Fruit fly (Drosophila melanogaster) whole organism, prepupa: Measurements from ENCODE around the gene vito.

ENCODE experiments used
- CG10669 ChIP-seq: fragments of 200-800 bp; sonication (Bioruptor generic); optimal IDR thresholded peaks from 3 replicates; lab custom pipeline; 2018; ENCODE audit warnings: missing biosample characterization, mild to moderate bottlenecking, missing genetic modification characterization, moderate library complexity
- CG11294 ChIP-seq: fragments of 200-800 bp; sonication (Bioruptor generic); IDR thresholded peaks from 2 replicates; pipeline ENCODE4 v1.3.6; 2022; ENCODE audit warnings: missing biosample characterization, missing genetic modification characterization
- CG11762 ChIP-seq: fragments of 200-800 bp; sonication (Bioruptor generic); optimal IDR thresholded peaks from 3 replicates; lab custom pipeline; 2016; ENCODE audit warnings: missing biosample characterization, missing genetic modification characterization; ENCODE audit not compliant: insufficient read depth
- CG11902 ChIP-seq: fragments of 200-800 bp; sonication (Bioruptor generic); optimal IDR thresholded peaks from 3 replicates; lab custom pipeline; 2016; ENCODE audit warnings: missing biosample characterization, missing genetic modification characterization
- CG15336 ChIP-seq: fragments of 200-800 bp; sonication (Bioruptor generic); IDR thresholded peaks from 2 replicates; pipeline ENCODE4 v1.3.6; 2022; ENCODE audit warnings: missing biosample characterization, missing genetic modification characterization
- CG16779 ChIP-seq: fragments of 200-800 bp; sonication (Bioruptor generic); optimal IDR thresholded peaks from 3 replicates; lab custom pipeline; 2017; ENCODE audit warnings: missing biosample characterization, mild to moderate bottlenecking, missing genetic modification characterization
- CG3032 ChIP-seq: fragments of 200-800 bp; optimal IDR thresholded peaks from 2 replicates; lab custom pipeline; 2019; ENCODE audit warnings: missing biosample characterization, mild to moderate bottlenecking, missing genetic modification characterization, moderate library complexity
- CG32006 ChIP-seq: fragments of 200-800 bp; sonication (Bioruptor generic); optimal IDR thresholded peaks from 3 replicates; lab custom pipeline; 2017; ENCODE audit warnings: missing biosample characterization, mild to moderate bottlenecking, missing genetic modification characterization
- CG3919 ChIP-seq: fragments of 200-800 bp; sonication (Bioruptor generic); optimal IDR thresholded peaks from 3 replicates; lab custom pipeline; 2016; ENCODE audit warnings: missing biosample characterization, missing genetic modification characterization
- CG4318 ChIP-seq: fragments of 200-800 bp; sonication (Bioruptor generic); optimal IDR thresholded peaks from 3 replicates; lab custom pipeline; 2017; ENCODE audit warnings: missing biosample characterization, mild to moderate bottlenecking, missing genetic modification characterization
- CG6163 ChIP-seq: fragments of 200-800 bp; sonication (Bioruptor generic); IDR thresholded peaks from 3 replicates; pipeline ENCODE4 v1.3.6; 2022; ENCODE audit warnings: missing biosample characterization, missing genetic modification characterization
- CG6276 ChIP-seq: fragments of 200-800 bp; sonication (Bioruptor generic); optimal IDR thresholded peaks from 2 replicates; lab custom pipeline; 2017; ENCODE audit warnings: missing biosample characterization, mild to moderate bottlenecking, missing genetic modification characterization
- CG6808 ChIP-seq: fragments of 200-800 bp; sonication (Bioruptor generic); optimal IDR thresholded peaks from 3 replicates; lab custom pipeline; 2017; ENCODE audit warnings: missing biosample characterization, missing genetic modification characterization, mild to moderate bottlenecking, moderate library complexity, missing genetic modification reagents
- CG7368 ChIP-seq: fragments of 200-800 bp; sonication (Bioruptor generic); optimal IDR thresholded peaks from 3 replicates; lab custom pipeline; 2016; ENCODE audit warnings: missing biosample characterization, missing genetic modification characterization
- CG9139 ChIP-seq: fragments of 200-800 bp; sonication (Bioruptor generic); optimal IDR thresholded peaks from 3 replicates; lab custom pipeline; 2017; ENCODE audit warnings: missing biosample characterization, mild to moderate bottlenecking, missing genetic modification characterization
- Eip78C ChIP-seq: fragments of 200-800 bp; sonication (Bioruptor generic); peaks from one replicate; lab custom pipeline; 2016; ENCODE audit warnings: missing biosample characterization, missing genetic modification characterization
- Eip93F ChIP-seq: fragments of 200-800 bp; sonication (Bioruptor generic); optimal IDR thresholded peaks from 2 replicates; lab custom pipeline; 2016; ENCODE audit warnings: missing biosample characterization, mild to moderate bottlenecking, missing genetic modification characterization
- Ets96B ChIP-seq: fragments of 200-800 bp; optimal IDR thresholded peaks from 2 replicates; lab custom pipeline; 2019; ENCODE audit warnings: missing biosample characterization, mild to moderate bottlenecking, missing genetic modification characterization, moderate library complexity
- Hr39 ChIP-seq: fragments of 200-800 bp; sonication (Bioruptor generic); optimal IDR thresholded peaks from 2 replicates; lab custom pipeline; 2016; ENCODE audit warnings: missing biosample characterization, missing genetic modification characterization
- Hr4 ChIP-seq: fragments of 200-800 bp; sonication (Bioruptor generic); optimal IDR thresholded peaks from 3 replicates; lab custom pipeline; 2016; ENCODE audit warnings: missing biosample characterization, missing genetic modification characterization
- Met ChIP-seq: fragments of 200-800 bp; sonication (Bioruptor generic); optimal IDR thresholded peaks from 3 replicates; lab custom pipeline; 2016; ENCODE audit warnings: missing biosample characterization, missing genetic modification characterization
- OdsH ChIP-seq: fragments of 200-800 bp; sonication (Bioruptor generic); optimal IDR thresholded peaks from 3 replicates; lab custom pipeline; 2016; ENCODE audit warnings: missing biosample characterization, missing genetic modification characterization
- Smox ChIP-seq: fragments of 200-800 bp; sonication (Bioruptor generic); optimal IDR thresholded peaks from 3 replicates; lab custom pipeline; 2016; ENCODE audit warnings: missing biosample characterization, missing genetic modification characterization
- Sox102F ChIP-seq: fragments of 200-800 bp; sonication (Bioruptor generic); optimal IDR thresholded peaks from 2 replicates; lab custom pipeline; 2016; ENCODE audit warnings: missing biosample characterization, mild to moderate bottlenecking, missing genetic modification characterization
- Sox14 ChIP-seq: fragments of 200-800 bp; sonication (Bioruptor generic); optimal IDR thresholded peaks from 3 replicates; lab custom pipeline; 2016; ENCODE audit warnings: missing biosample characterization, missing genetic modification characterization
- Sox15 ChIP-seq: fragments of 200-800 bp; sonication (Bioruptor generic); optimal IDR thresholded peaks from 3 replicates; lab custom pipeline; 2016; ENCODE audit warnings: missing biosample characterization, missing genetic modification characterization
- achi ChIP-seq: fragments of 200-800 bp; sonication (Bioruptor generic); optimal IDR thresholded peaks from 3 replicates; lab custom pipeline; 2016; ENCODE audit warnings: missing biosample characterization, missing genetic modification characterization
- cyc ChIP-seq: fragments of 200-800 bp; sonication (Bioruptor generic); optimal IDR thresholded peaks from 3 replicates; lab custom pipeline; 2016; ENCODE audit warnings: missing biosample characterization, missing genetic modification characterization
- dac ChIP-seq: fragments of 200-800 bp; sonication (Bioruptor generic); optimal IDR thresholded peaks from 2 replicates; lab custom pipeline; 2017; ENCODE audit warnings: missing biosample characterization, mild to moderate bottlenecking, missing genetic modification characterization
- dsx ChIP-seq: fragments of 200-800 bp; optimal IDR thresholded peaks from 3 replicates; lab custom pipeline; 2019; ENCODE audit warnings: missing biosample characterization, mild to moderate bottlenecking, missing genetic modification characterization, moderate library complexity; ENCODE audit not compliant: poor library complexity, severe bottlenecking
- eg ChIP-seq: fragments of 200-800 bp; sonication (Bioruptor generic); IDR thresholded peaks from 3 replicates; pipeline ENCODE4 v1.3.6; 2022; ENCODE audit warnings: missing biosample characterization, missing genetic modification characterization
- esn ChIP-seq: fragments of 200-800 bp; sonication (Bioruptor generic); optimal IDR thresholded peaks from 2 replicates; lab custom pipeline; 2016; ENCODE audit warnings: missing biosample characterization, mild to moderate bottlenecking, missing genetic modification characterization, moderate library complexity
- fd85E ChIP-seq: fragments of 200-800 bp; sonication (Bioruptor generic); optimal IDR thresholded peaks from 3 replicates; lab custom pipeline; 2016; ENCODE audit warnings: missing biosample characterization, missing genetic modification characterization
- fkh ChIP-seq: fragments of 200-800 bp; sonication (Bioruptor generic); optimal IDR thresholded peaks from 3 replicates; lab custom pipeline; 2017; ENCODE audit warnings: missing biosample characterization, mild to moderate bottlenecking, missing genetic modification characterization, moderate library complexity
- lz ChIP-seq: fragments of 200-800 bp; sonication (Bioruptor generic); optimal IDR thresholded peaks from 3 replicates; lab custom pipeline; 2016; ENCODE audit warnings: missing biosample characterization, missing genetic modification characterization
- net ChIP-seq: fragments of 200-800 bp; sonication (Bioruptor generic); optimal IDR thresholded peaks from 3 replicates; lab custom pipeline; 2016; ENCODE audit warnings: missing biosample characterization, missing genetic modification characterization
- salr ChIP-seq, 2 experiments: fragments of 200-800 bp; sonication (Bioruptor generic); optimal IDR thresholded peaks; 3 replicates each; lab custom pipeline; 2016 to 2018; ENCODE audit warnings: missing biosample characterization in 2 of 2, missing genetic modification characterization in 2 of 2, mild to moderate bottlenecking in 1 of 2
- spab ChIP-seq: fragments of 200-800 bp; sonication (Bioruptor generic); optimal IDR thresholded peaks from 2 replicates; lab custom pipeline; 2017; ENCODE audit warnings: missing biosample characterization, mild to moderate bottlenecking, missing genetic modification characterization, missing genetic modification reagents
- ss ChIP-seq, 2 experiments: fragments of 200-800 bp; sonication (Bioruptor generic); optimal IDR thresholded peaks; 2 replicates in 1 of 2; 3 replicates in 1 of 2; lab custom pipeline; 2017 to 2018; ENCODE audit warnings: mild to moderate bottlenecking in 2 of 2, missing biosample characterization in 2 of 2, missing genetic modification characterization in 2 of 2, moderate library complexity in 1 of 2
- svp ChIP-seq: fragments of 200-800 bp; sonication (Bioruptor generic); peaks from one replicate; lab custom pipeline; 2016; ENCODE audit warnings: missing biosample characterization, missing genetic modification characterization
- vri ChIP-seq: fragments of 200-800 bp; sonication (Bioruptor generic); optimal IDR thresholded peaks from 3 replicates; lab custom pipeline; 2016; ENCODE audit warnings: missing biosample characterization, mild to moderate bottlenecking, missing genetic modification characterization

vito gene

dm6 chr3L:5819310-5819709 lies 42.2 kb upstream of the vito start (continued):
- TF ChIP-seq salr (GFP tag; optimal IDR thresholded peaks at IDR 0.05; lab: Kevin White, UChicago) (no peak), Ets96B (tag; lab: Kevin White, UChicago) (no peak), CG4318 (no peak), fd85E (GFP tag; lab: Kevin White, UChicago) (no peak), CG11902 (GFP tag; lab: Kevin White, UChicago) (peak; percentile 40), cyc (peak; percentile 44), Sox15 (peak; percentile 34), Smox (peak; percentile 38), dac (no peak), CG6276 (GFP tag; lab: Kevin White, UChicago) (no peak), CG15336 (peak; percentile 43; the same call in 1 of the 2 replicates), achi (GFP tag; lab: Kevin White, UChicago) (peak; percentile 24), eg (GFP tag; lab: Robert Waterston, UW) (peak; percentile 46; the same call in 1 of the 3 replicates), Sox102F (GFP tag; lab: Kevin White, UChicago) (no peak), esn (GFP tag; lab: Kevin White, UChicago) (peak; percentile 45), svp (GFP tag; lab: Kevin White, UChicago) (peak; percentile 73), lz (peak; percentile 47), vri (GFP tag; lab: Kevin White, UChicago) (peak; percentile 32), CG10669 (GFP tag; lab: Kevin White, UChicago) (no peak), spab (GFP tag; lab: Kevin White, UChicago) (no peak), CG32006 (GFP tag; lab: Kevin White, UChicago) (peak; percentile 55), CG11762 (GFP tag; lab: Kevin White, UChicago) (no peak), CG7368 (GFP tag; lab: Kevin White, UChicago) (no peak), Sox14 (GFP tag; lab: Kevin White, UChicago) (peak; percentile 26), ss (GFP tag; optimal IDR thresholded peaks at IDR 0.05; lab: Kevin White, UChicago) (no peak), CG3919 (peak; percentile 13), OdsH (GFP tag; lab: Kevin White, UChicago) (peak; percentile 35), Hr4 (GFP tag; lab: Kevin White, UChicago) (peak; percentile 51), CG9139 (GFP tag; lab: Kevin White, UChicago) (no peak), CG11294 (no peak), Hr39 (GFP tag; lab: Kevin White, UChicago) (peak; percentile 65), net (no peak), Met (GFP tag; lab: Kevin White, UChicago) (peak; percentile 33), CG16779 (no peak), CG3032 (no peak), CG6163 (GFP tag; lab: Robert Waterston, UW) (no peak), CG6808 (GFP tag; lab: Kevin White, UChicago) (no peak), Eip93F (GFP tag; lab: Kevin White, UChicago) (no peak)
- TF ChIP-seq, all 60 proteins: peak for 29

dm6 chr3L:5817177-5817576 lies 40.0 kb upstream of the vito start:
- peak; percentile 26 for TF ChIP-seq Eip78C (GFP tag; lab: Kevin White, UChicago)
- peak; percentile 67 for TF ChIP-seq svp (GFP tag; lab: Kevin White, UChicago)
- no peak for TF ChIP-seq CG7368 (GFP tag; lab: Kevin White, UChicago)
- TF ChIP-seq dsx (GFP tag; lab: Kevin White, UChicago), result no peak

dm6 chr3L:5813016-5813415 lies 35.9 kb upstream of the vito start, which contains the start of gene mad2:
TSS of gene mad2 (minus strand) at chr3L:5813093.
- TF ChIP-seq fd85E (GFP tag; lab: Kevin White, UChicago) (no peak), fkh (GFP tag; lab: Kevin White, UChicago) (peak; percentile 53), CG6808 (GFP tag; lab: Kevin White, UChicago) (peak; percentile 100)
